Worm (Caenorhabditis elegans): Measurements from ENCODE around the gene F55F10.1.

F55F10.1 gene

ce11 chrIV:4397586-4397985 is 36.9 kb downstream of the F55F10.1 start:
- no peak for TF ChIP-seq dmd-4 (tag; optimal IDR thresholded peaks at IDR 0.05)
- TF ChIP-seq unc-39 (tag; optimal IDR thresholded peaks at IDR 0.05): no peak
- TF ChIP-seq ZK546.5 (tag; optimal IDR thresholded peaks at IDR 0.05): no peak
- TF ChIP-seq crh-2 (tag; optimal IDR thresholded peaks at IDR 0.05): no peak
- TF ChIP-seq lsy-2 (tag; optimal IDR thresholded peaks at IDR 0.05): no peak
- no peak for TF ChIP-seq nhr-6 (tag; optimal IDR thresholded peaks at IDR 0.05)
- TF ChIP-seq mbf-1 (tag; optimal IDR thresholded peaks at IDR 0.05): no peak
- no peak for TF ChIP-seq lin-11 (tag; optimal IDR thresholded peaks at IDR 0.05)
- no peak for TF ChIP-seq C34F6.9 (tag; optimal IDR thresholded peaks at IDR 0.05)
- no peak for TF ChIP-seq nhr-25 (tag; optimal IDR thresholded peaks at IDR 0.05)
- TF ChIP-seq F13H6.1 (tag; optimal IDR thresholded peaks at IDR 0.05): no peak
- TF ChIP-seq nhr-10 (tag; optimal IDR thresholded peaks at IDR 0.05): no peak
- no peak for TF ChIP-seq lin-39 (tag; optimal IDR thresholded peaks at IDR 0.05)
- TF ChIP-seq ceh-82 (tag; optimal IDR thresholded peaks at IDR 0.05): no peak

- TF ChIP-seq peb-1 (tag; optimal IDR thresholded peaks at IDR 0.05) (no peak), fos-1 (tag; optimal IDR thresholded peaks at IDR 0.05) (no peak), sem-4 (tag; optimal IDR thresholded peaks at IDR 0.05) (no peak), nhr-12 (tag; optimal IDR thresholded peaks at IDR 0.05) (no peak), nhr-129 (tag; optimal IDR thresholded peaks at IDR 0.05) (peak; percentile 2), nhr-10 (tag; optimal IDR thresholded peaks at IDR 0.05) (no peak), unc-55 (GFP tag; optimal IDR thresholded peaks at IDR 0.05) (peak; percentile 16), nhr-23 (tag; optimal IDR thresholded peaks at IDR 0.05) (no peak), elt-1 (tag; optimal IDR thresholded peaks at IDR 0.05) (no peak), F13H6.1 (tag; optimal IDR thresholded peaks at IDR 0.05) (peak; percentile 51), ztf-11 (tag; optimal IDR thresholded peaks at IDR 0.05) (no peak), blmp-1 (tag; optimal IDR thresholded peaks at IDR 0.05; ENCODE audit: insufficient read depth) (peak; percentile 38), lin-11 (tag; optimal IDR thresholded peaks at IDR 0.05) (no peak), nhr-21 (tag; optimal IDR thresholded peaks at IDR 0.05) (peak; percentile 45), C34F6.9 (tag; optimal IDR thresholded peaks at IDR 0.05) (no peak), nhr-25 (tag; optimal IDR thresholded peaks at IDR 0.05) (peak; percentile 53), mdl-1 (tag; optimal IDR thresholded peaks at IDR 0.05) (peak in 1 of 2 experiments; percentile 8), sma-9 (GFP tag; optimal IDR thresholded peaks at IDR 0.05) (peak; percentile 26), sma-9 (tag; optimal IDR thresholded peaks at IDR 0.05) (no peak), Y55F3AM.14 (GFP tag; optimal IDR thresholded peaks at IDR 0.05) (peak; percentile 12), lin-13 (GFP tag; optimal IDR thresholded peaks at IDR 0.05) (no peak)
Observed at ce11 chrIV:4398420-4398819, 37.8 kb downstream of the F55F10.1 start.

ce11 chrIV:4398890-4399289 is 38.3 kb downstream of the F55F10.1 start:
- TF ChIP-seq lin-13 (GFP tag; optimal IDR thresholded peaks at IDR 0.05): no peak
- no peak for TF ChIP-seq dmd-4 (tag; optimal IDR thresholded peaks at IDR 0.05)
- no peak for TF ChIP-seq nhr-12 (tag; optimal IDR thresholded peaks at IDR 0.05)
- TF ChIP-seq nhr-237 (tag; optimal IDR thresholded peaks at IDR 0.05): no peak
- TF ChIP-seq sem-4 (tag; optimal IDR thresholded peaks at IDR 0.05): no peak
- TF ChIP-seq nhr-11 (tag; optimal IDR thresholded peaks at IDR 0.05): no peak
- no peak for TF ChIP-seq peb-1 (tag; optimal IDR thresholded peaks at IDR 0.05)
- TF ChIP-seq gmeb-1 (tag; optimal IDR thresholded peaks at IDR 0.05): no peak

- TF ChIP-seq F13H6.1 (tag; optimal IDR thresholded peaks at IDR 0.05) (peak; percentile 53), zag-1 (tag; optimal IDR thresholded peaks at IDR 0.05) (no peak), mab-5 (tag; optimal IDR thresholded peaks at IDR 0.05) (no peak), blmp-1 (tag; optimal IDR thresholded peaks at IDR 0.05; ENCODE audit: insufficient read depth) (peak; percentile 94), nhr-25 (tag; optimal IDR thresholded peaks at IDR 0.05) (peak; percentile 47), sem-4 (tag; optimal IDR thresholded peaks at IDR 0.05) (no peak)
Observed at ce11 chrIV:4399418-4400136, 38.9 kb downstream of the F55F10.1 start.
